Fruit fly (Drosophila melanogaster) whole organism, embryonic: ENCODE measurements around the gene RpL8.

Source experiments
- Aef1 ChIP-seq: fragments of 200-800 bp; sonication (Bioruptor generic); IDR thresholded peaks from 3 replicates; pipeline ENCODE4 v1.3.6; 2022; ENCODE audit warnings: missing biosample characterization, missing genetic modification characterization
- Atf6 ChIP-seq: fragments of 200-800 bp; sonication (Bioruptor generic); IDR thresholded peaks from 2 replicates; pipeline ENCODE4 v1.3.6; 2022; ENCODE audit warnings: missing biosample characterization, missing genetic modification characterization
- Bdp1 ChIP-seq: fragments of 200-800 bp; sonication (Bioruptor generic); optimal IDR thresholded peaks from 3 replicates; lab custom pipeline; 2016; ENCODE audit warnings: missing biosample characterization, missing genetic modification characterization
- CG10431 ChIP-seq: fragments of 200-800 bp; sonication (Bioruptor generic); optimal IDR thresholded peaks from 3 replicates; lab custom pipeline; 2018; ENCODE audit warnings: missing biosample characterization, mild to moderate bottlenecking, missing genetic modification characterization
- CG11398 ChIP-seq: fragments of 200-800 bp; sonication (Bioruptor generic); optimal IDR thresholded peaks from 2 replicates; lab custom pipeline; 2016; ENCODE audit warnings: missing biosample characterization, missing genetic modification characterization
- CG11504 ChIP-seq: fragments of 200-800 bp; sonication (Bioruptor generic); optimal IDR thresholded peaks from 3 replicates; lab custom pipeline; 2019; ENCODE audit warnings: missing biosample characterization, mild to moderate bottlenecking, missing genetic modification characterization, moderate library complexity
- CG12104 ChIP-seq: fragments of 200-800 bp; sonication (Bioruptor generic); optimal IDR thresholded peaks from 3 replicates; lab custom pipeline; 2016; ENCODE audit warnings: missing biosample characterization, missing genetic modification characterization
- CG12155 ChIP-seq: fragments of 200-800 bp; sonication (Bioruptor generic); optimal IDR thresholded peaks from 3 replicates; lab custom pipeline; 2016; ENCODE audit warnings: missing biosample characterization, missing genetic modification characterization
- CG12769 ChIP-seq: fragments of 200-800 bp; sonication (Bioruptor generic); optimal IDR thresholded peaks from 2 replicates; lab custom pipeline; 2019; ENCODE audit warnings: missing biosample characterization, mild to moderate bottlenecking, missing genetic modification characterization, moderate library complexity
- CG14710 ChIP-seq: fragments of 200-800 bp; sonication (Bioruptor generic); optimal IDR thresholded peaks from 3 replicates; lab custom pipeline; 2019; ENCODE audit warnings: missing biosample characterization, mild to moderate bottlenecking, missing genetic modification characterization, moderate library complexity
- CG17361 ChIP-seq: fragments of 200-800 bp; sonication (Bioruptor generic); IDR thresholded peaks from 3 replicates; pipeline ENCODE4 v1.3.6; 2022; ENCODE audit warnings: missing biosample characterization, missing genetic modification characterization
- CG18011 ChIP-seq: fragments of 200-800 bp; sonication (Bioruptor generic); optimal IDR thresholded peaks from 2 replicates; lab custom pipeline; 2017; ENCODE audit warnings: missing biosample characterization, missing genetic modification characterization, mild to moderate bottlenecking, moderate library complexity, missing genotype
- CG2120 ChIP-seq: fragments of 200-800 bp; sonication (Bioruptor generic); optimal IDR thresholded peaks from 3 replicates; lab custom pipeline; 2016; ENCODE audit warnings: missing biosample characterization, missing genetic modification characterization
- CG42726 ChIP-seq: fragments of 200-800 bp; sonication (Bioruptor generic); IDR thresholded peaks from 2 replicates; pipeline ENCODE4 v1.3.6; 2022; ENCODE audit warnings: missing biosample characterization, missing genetic modification characterization; ENCODE audit not compliant: partially characterized antibody
- CG4424 ChIP-seq: fragments of 200-800 bp; sonication (Bioruptor generic); optimal IDR thresholded peaks from 3 replicates; lab custom pipeline; 2016; ENCODE audit warnings: missing biosample characterization, missing genetic modification characterization
- CG4707 ChIP-seq: fragments of 200-800 bp; sonication (Bioruptor generic); optimal IDR thresholded peaks from 2 replicates; lab custom pipeline; 2018; ENCODE audit warnings: missing biosample characterization, mild to moderate bottlenecking, missing genetic modification characterization, moderate library complexity
- CG6813 ChIP-seq: fragments of 200-800 bp; sonication (Bioruptor generic); optimal IDR thresholded peaks from 2 replicates; lab custom pipeline; 2017; ENCODE audit warnings: missing biosample characterization, missing genetic modification characterization, mild to moderate bottlenecking, moderate library complexity, missing genetic modification reagents
- CG8944 ChIP-seq: fragments of 200-800 bp; sonication (Bioruptor generic); optimal IDR thresholded peaks from 3 replicates; lab custom pipeline; 2016; ENCODE audit warnings: missing biosample characterization, missing genetic modification characterization
- CG9876 ChIP-seq: fragments of 200-800 bp; sonication (Bioruptor generic); optimal IDR thresholded peaks from 2 replicates; lab custom pipeline; 2016; ENCODE audit warnings: missing biosample characterization, missing genetic modification characterization
- Dref ChIP-seq: fragments of 200-800 bp; sonication (Bioruptor generic); IDR thresholded peaks from 2 replicates; pipeline ENCODE4 v1.3.6; 2022; ENCODE audit warnings: missing biosample characterization, missing genetic modification characterization
- HLH3B ChIP-seq: fragments of 200-800 bp; sonication (Bioruptor generic); IDR thresholded peaks from 2 replicates; pipeline ENCODE4 v1.3.6; 2022; ENCODE audit warnings: missing biosample characterization, missing genetic modification characterization
- Hmx ChIP-seq: fragments of 200-800 bp; sonication (Bioruptor generic); optimal IDR thresholded peaks from 2 replicates; lab custom pipeline; 2016; ENCODE audit warnings: missing biosample characterization, missing genetic modification characterization
- NC2α ChIP-seq: fragments of 200-800 bp; sonication (Bioruptor generic); optimal IDR thresholded peaks from 2 replicates; lab custom pipeline; 2016; ENCODE audit warnings: missing biosample characterization, missing genetic modification characterization
- Nf-YA ChIP-seq: fragments of 200-800 bp; sonication (Bioruptor generic); IDR thresholded peaks from 2 replicates; pipeline ENCODE4 v1.3.6; 2022; ENCODE audit warnings: missing biosample characterization, missing genetic modification characterization
- Oaz ChIP-seq: fragments of 200-800 bp; sonication (Bioruptor generic); IDR thresholded peaks from 2 replicates; pipeline ENCODE4 v1.3.6; 2022; ENCODE audit warnings: missing biosample characterization, missing genetic modification characterization
- Sox100B ChIP-seq: fragments of 200-800 bp; sonication (Bioruptor generic); optimal IDR thresholded peaks from 3 replicates; lab custom pipeline; 2018; ENCODE audit warnings: missing biosample characterization, mild to moderate bottlenecking, missing genetic modification characterization
- Sry-β ChIP-seq: fragments of 200-800 bp; sonication (Bioruptor generic); optimal IDR thresholded peaks from 2 replicates; lab custom pipeline; 2018; ENCODE audit warnings: missing biosample characterization, mild to moderate bottlenecking, missing genetic modification characterization, moderate library complexity
- ase ChIP-seq: fragments of 200-800 bp; sonication (Bioruptor generic); IDR thresholded peaks from 3 replicates; pipeline ENCODE4 v1.3.6; 2022; ENCODE audit warnings: missing biosample characterization, missing genetic modification characterization
- ash1 ChIP-seq: fragments of 200-800 bp; sonication (Bioruptor generic); optimal IDR thresholded peaks from 2 replicates; lab custom pipeline; 2018; ENCODE audit warnings: missing biosample characterization, mild to moderate bottlenecking, missing genetic modification characterization
- bbx ChIP-seq: fragments of 200-800 bp; sonication (Bioruptor generic); IDR thresholded peaks from 2 replicates; pipeline ENCODE4 v1.3.6; 2022; ENCODE audit warnings: missing biosample characterization, missing genetic modification characterization; ENCODE audit not compliant: partially characterized antibody
- bowl ChIP-seq: fragments of 200-800 bp; sonication (Bioruptor generic); IDR thresholded peaks from 2 replicates; pipeline ENCODE4 v1.3.6; 2022; ENCODE audit warnings: missing biosample characterization, missing genetic modification characterization
- btn ChIP-seq: fragments of 200-800 bp; sonication (Bioruptor generic); optimal IDR thresholded peaks from 2 replicates; lab custom pipeline; 2016; ENCODE audit warnings: missing biosample characterization, missing genetic modification characterization
- caup ChIP-seq: fragments of 200-800 bp; sonication (Bioruptor generic); optimal IDR thresholded peaks from 3 replicates; lab custom pipeline; 2017; ENCODE audit warnings: missing biosample characterization, mild to moderate bottlenecking, missing genetic modification characterization, moderate library complexity; ENCODE audit not compliant: severe bottlenecking
- corto ChIP-seq: fragments of 200-800 bp; sonication (Bioruptor generic); optimal IDR thresholded peaks from 2 replicates; lab custom pipeline; 2016; ENCODE audit warnings: missing biosample characterization, mild to moderate bottlenecking, missing genetic modification characterization, moderate library complexity
- disco-r ChIP-seq: fragments of 200-800 bp; sonication (Bioruptor generic); optimal IDR thresholded peaks from 2 replicates; lab custom pipeline; 2016; ENCODE audit warnings: missing biosample characterization, missing genetic modification characterization
- dm ChIP-seq: fragments of 200-800 bp; sonication (Bioruptor generic); optimal IDR thresholded peaks from 3 replicates; lab custom pipeline; 2016; ENCODE audit warnings: missing biosample characterization, missing genetic modification characterization
- dpn ChIP-seq, 2 experiments: fragments of 200-800 bp; sonication (Bioruptor generic); optimal IDR thresholded peaks; 3 replicates each; lab custom pipeline; 2016; ENCODE audit warnings: missing biosample characterization in 2 of 2, missing genetic modification characterization in 2 of 2
- gce ChIP-seq: fragments of 200-800 bp; sonication (Bioruptor generic); IDR thresholded peaks from 3 replicates; pipeline ENCODE4 v1.3.6; 2022; ENCODE audit warnings: missing biosample characterization, missing genetic modification characterization
- lab ChIP-seq: fragments of 200-800 bp; sonication (Bioruptor generic); optimal IDR thresholded peaks from 3 replicates; lab custom pipeline; 2017; ENCODE audit warnings: missing biosample characterization, missing genetic modification characterization, mild to moderate bottlenecking, moderate library complexity, missing genetic modification reagents
- peb ChIP-seq: fragments of 200-800 bp; sonication (Bioruptor generic); IDR thresholded peaks from 2 replicates; pipeline ENCODE4 v1.3.6; 2022; ENCODE audit warnings: missing biosample characterization, missing genetic modification characterization
- pho ChIP-seq: fragments of 200-800 bp; sonication (Bioruptor generic); optimal IDR thresholded peaks from 2 replicates; lab custom pipeline; 2016; ENCODE audit warnings: missing biosample characterization, missing genetic modification characterization
- prd ChIP-seq, 3 experiments: fragments of >200 bp in 2 of 3; fragments of 200-800 bp in 1 of 3; sonication (Bioruptor generic) in 1 of 3; optimal IDR thresholded peaks in 2 of 3; IDR thresholded peaks in 1 of 3; 2 replicates in 2 of 3; 3 replicates in 1 of 3; pipeline versions ENCODE4 v1.3.6 to Lab custom; 2017 to 2022; ENCODE audit warnings: missing biosample characterization in 1 of 3, missing genetic modification characterization in 1 of 3
- repo ChIP-seq: fragments of 200-800 bp; sonication (Bioruptor generic); optimal IDR thresholded peaks from 2 replicates; lab custom pipeline; 2016; ENCODE audit warnings: missing biosample characterization, missing genetic modification characterization
- scrt ChIP-seq: fragments of 200-800 bp; sonication (Bioruptor generic); optimal IDR thresholded peaks from 2 replicates; lab custom pipeline; 2018; ENCODE audit warnings: missing biosample characterization, mild to moderate bottlenecking, missing genetic modification characterization, moderate library complexity
- sima ChIP-seq: fragments of 200-800 bp; sonication (Bioruptor generic); optimal IDR thresholded peaks from 2 replicates; lab custom pipeline; 2016; ENCODE audit warnings: missing biosample characterization, missing genetic modification characterization
- tgo ChIP-seq: fragments of 200-800 bp; sonication (Bioruptor generic); IDR thresholded peaks from 3 replicates; pipeline ENCODE4 v1.3.6; 2022; ENCODE audit warnings: missing biosample characterization, missing genetic modification characterization
- trem ChIP-seq: fragments of 200-800 bp; optimal IDR thresholded peaks from 3 replicates; lab custom pipeline; 2019; ENCODE audit warnings: missing biosample characterization, mild to moderate bottlenecking, missing genetic modification characterization, moderate library complexity
- usp ChIP-seq: fragments of >200 bp; optimal IDR thresholded peaks from 2 replicates; lab custom pipeline; 2017; ENCODE audit warnings: missing biosample characterization, missing genetic modification characterization
- yki ChIP-seq: fragments of >200 bp; optimal IDR thresholded peaks from 3 replicates; lab custom pipeline; 2018

RpL8 gene

DNA sequence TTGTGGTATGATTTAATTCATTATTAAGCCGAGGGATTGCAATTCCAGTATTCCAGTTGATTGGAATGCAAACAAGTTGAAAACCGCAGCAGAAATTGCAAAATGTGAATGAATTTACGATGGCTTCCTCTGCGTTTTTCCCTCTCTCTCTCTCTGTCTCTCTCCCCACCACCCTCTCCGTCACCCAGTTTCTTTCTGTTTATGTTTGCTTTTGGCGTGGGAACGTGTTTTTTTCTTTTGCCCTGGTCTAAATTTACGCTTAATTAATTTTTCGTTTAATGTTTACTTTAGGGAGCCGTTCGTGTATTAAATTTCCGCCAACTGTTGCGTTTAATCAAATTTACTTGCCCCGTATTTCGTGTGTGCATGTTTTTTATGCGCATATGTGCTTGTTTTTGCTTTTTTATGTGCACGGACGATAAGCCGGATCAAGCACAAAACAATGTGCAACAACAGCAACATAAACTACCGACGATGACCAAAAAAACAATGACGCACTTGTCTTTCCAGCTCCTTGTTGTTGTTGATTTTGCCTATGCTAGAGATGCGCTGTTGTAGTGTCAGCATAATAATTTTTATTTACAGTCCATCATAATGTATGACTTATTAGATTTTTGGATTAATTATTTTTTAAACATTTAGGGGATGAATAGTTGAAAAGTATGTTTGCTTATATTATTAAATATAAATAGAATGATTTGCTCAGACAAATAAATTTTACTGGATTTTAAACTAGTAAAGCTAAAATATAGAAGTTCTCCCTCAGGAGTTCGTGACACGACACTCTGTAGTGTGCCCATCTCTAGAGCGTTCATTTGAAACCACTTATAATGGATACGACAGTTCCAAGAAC is 2.9 kb downstream of the RpL8 start (continued):
- peak; percentile 73 for TF ChIP-seq CG2120 (GFP tag; lab: Kevin White, UChicago)
- no peak for TF ChIP-seq CG42726
- peak; percentile 81 for TF ChIP-seq HLH3B (GFP tag; lab: Robert Waterston, UW)
- TF ChIP-seq caup (GFP tag; lab: Kevin White, UChicago) = peak; percentile 63
- TF ChIP-seq peb = no peak
- peak; percentile 56 for TF ChIP-seq CG12155 (GFP tag; lab: Kevin White, UChicago)
- TF ChIP-seq CG11398 (GFP tag; lab: Kevin White, UChicago) = no peak
- 0 out of 2 replicates have a peak, but pooled peaks have one; percentile 10 for TF ChIP-seq Nf-YA (GFP tag; lab: Robert Waterston, UW)
- TF ChIP-seq NC2α (GFP tag; lab: Kevin White, UChicago) = no peak
- peak; percentile 51; the same call in 1 of the 3 replicates for TF ChIP-seq gce (GFP tag; lab: Robert Waterston, UW)
- TF ChIP-seq pho (GFP tag; lab: Kevin White, UChicago) = no peak
- TF ChIP-seq repo (GFP tag; lab: Kevin White, UChicago) = no peak
- no peak for TF ChIP-seq corto (GFP tag; lab: Kevin White, UChicago)
- no peak for TF ChIP-seq usp (GFP tag; lab: Kevin White, UChicago)
- peak; percentile 76 for TF ChIP-seq Aef1 (GFP tag; lab: Robert Waterston, UW)
- peak; percentile 79 for TF ChIP-seq Atf6 (GFP tag; lab: Robert Waterston, UW)
- TF ChIP-seq sima (GFP tag; lab: Kevin White, UChicago) = no peak
- no peak for TF ChIP-seq Dref (GFP tag; lab: Robert Waterston, UW)
- TF ChIP-seq btn (GFP tag; lab: Kevin White, UChicago) = no peak
- TF ChIP-seq lab (GFP tag; lab: Kevin White, UChicago) = peak; percentile 86
- no peak for TF ChIP-seq ash1
- TF ChIP-seq CG9876 (GFP tag; lab: Kevin White, UChicago) = no peak
- TF ChIP-seq Hmx = no peak
- peak; percentile 82 for TF ChIP-seq CG11504 (tag; lab: Kevin White, UChicago)
- peak; percentile 82 for TF ChIP-seq CG12104
- peak; percentile 82 for TF ChIP-seq CG14710
- TF ChIP-seq CG4424 (GFP tag; lab: Kevin White, UChicago) = peak; percentile 73
- no peak for TF ChIP-seq CG8944 (GFP tag; lab: Kevin White, UChicago)
- TF ChIP-seq ase (GFP tag; lab: Robert Waterston, UW) = no peak
- 0 out of 2 replicates have a peak, but pooled peaks have one; percentile 8 for TF ChIP-seq bowl
- TF ChIP-seq dpn (GFP tag; optimal IDR thresholded peaks at IDR 0.05; lab: Kevin White, UChicago) = peak in 1 of 2 experiments; percentile 64
- peak; percentile 63 for TF ChIP-seq Sry-β (GFP tag; lab: Kevin White, UChicago)
- TF ChIP-seq CG17361 (GFP tag; lab: Robert Waterston, UW) = peak; percentile 59; the same call in 2 of the 3 replicates
- TF ChIP-seq CG18011 (GFP tag; lab: Kevin White, UChicago) = peak; percentile 26
- no peak for TF ChIP-seq dm (GFP tag; lab: Kevin White, UChicago)
- peak; percentile 26 for TF ChIP-seq scrt (GFP tag; lab: Kevin White, UChicago)
- TF ChIP-seq Bdp1 (GFP tag; lab: Kevin White, UChicago) = no peak
- peak; percentile 54 for TF ChIP-seq CG6813 (GFP tag; lab: Kevin White, UChicago)
- TF ChIP-seq Sox100B (GFP tag; lab: Kevin White, UChicago) = peak; percentile 86
- peak; percentile 62 for TF ChIP-seq trem (tag; lab: Kevin White, UChicago)
- TF ChIP-seq tgo = no peak; the same call in 2 of the 3 replicates
- no peak for TF ChIP-seq prd (optimal IDR thresholded peaks at IDR 0.05; lab: Kevin White, UChicago)
- TF ChIP-seq prd (GFP tag; IDR thresholded peaks at IDR 0.05; lab: Robert Waterston, UW) = peak; percentile 64
- no peak for TF ChIP-seq CG10431
- TF ChIP-seq Oaz (GFP tag; lab: Robert Waterston, UW) = peak; percentile 69
- TF ChIP-seq yki (lab: Kevin White, UChicago) = no peak
- peak; percentile 17 for TF ChIP-seq CG12769 (tag; lab: Kevin White, UChicago)
- peak; percentile 50; the same call in 1 of the 2 replicates for TF ChIP-seq bbx (GFP tag; lab: Robert Waterston, UW)
- no peak for TF ChIP-seq CG4707 (GFP tag; lab: Kevin White, UChicago)
- no peak for TF ChIP-seq disco-r
